Worm (Caenorhabditis elegans): ENCODE results near the gene M117.4.

ce11 chrIV:11877674-11878073, 44.3 kb upstream of the M117.4 start, which contains the start of gene pph-2:
- TF ChIP-seq skn-1 (tag; optimal IDR thresholded peaks at IDR 0.05) = no peak
- TF ChIP-seq nhr-28 (tag; optimal IDR thresholded peaks at IDR 0.05) = no peak
- TF ChIP-seq unc-39 (tag; optimal IDR thresholded peaks at IDR 0.05) = no peak

Data from whole organism, L3 larva.